Worm (Caenorhabditis elegans) whole organism, late embryonic: Measurements from ENCODE around the gene rars-2.

Experiments
- ceh-2 ChIP-seq: sonication (generic microtip); optimal IDR thresholded peaks from 2 replicates; lab custom pipeline; 2016; ENCODE audit warnings: missing genotype, missing genetic modification characterization, missing compliant biosample characterization
- pha-4 ChIP-seq: fragments of 150-350 bp; optimal IDR thresholded peaks from 2 replicates; lab custom pipeline; 2018; ENCODE audit warnings: missing biosample characterization, missing genetic modification reagents, missing genetic modification characterization
- unc-86 ChIP-seq: sonication (generic microtip); optimal IDR thresholded peaks from 2 replicates; lab custom pipeline; 2016; ENCODE audit warnings: missing genetic modification characterization, missing compliant biosample characterization

- TF ChIP-seq ceh-2 (tag; lab: Kevin White, UChicago): no peak
- TF ChIP-seq unc-86 (tag; lab: Kevin White, UChicago): no peak
- TF ChIP-seq pha-4 (tag; lab: Kevin White, UChicago): no peak
Measured at ce11 chrII:6116701-6117100, 8.7 kb upstream of the rars-2 start.
